Fruit fly (Drosophila melanogaster) whole organism, embryonic: ENCODE measurements around the gene obst-J.
A peak's percentile ranks its signal among the peaks of the same experiment; 100 is the strongest.

Experiments
- Ada2b ChIP-seq: fragments of 200-800 bp; sonication (Bioruptor generic); IDR thresholded peaks from 2 replicates; pipeline ENCODE4 v1.3.6; 2022; ENCODE audit warnings: missing biosample characterization, missing genetic modification characterization
- CG10366 ChIP-seq: fragments of 200-800 bp; sonication (Bioruptor generic); IDR thresholded peaks from 2 replicates; pipeline ENCODE4 v1.3.6; 2022; ENCODE audit warnings: missing biosample characterization, missing genetic modification characterization
- CG11093 ChIP-seq: fragments of 200-800 bp; sonication (Bioruptor generic); IDR thresholded peaks from 3 replicates; pipeline ENCODE4 v1.3.6; 2022; ENCODE audit warnings: missing biosample characterization, missing genetic modification characterization
- CG11247 ChIP-seq: fragments of 200-800 bp; sonication (Bioruptor generic); IDR thresholded peaks from 2 replicates; pipeline ENCODE4 v1.3.6; 2022; ENCODE audit warnings: missing biosample characterization, missing genetic modification characterization
- CG11504 ChIP-seq: fragments of 200-800 bp; sonication (Bioruptor generic); optimal IDR thresholded peaks from 3 replicates; lab custom pipeline; 2019; ENCODE audit warnings: missing biosample characterization, mild to moderate bottlenecking, missing genetic modification characterization, moderate library complexity
- CG13123 ChIP-seq: fragments of 200-800 bp; sonication (Bioruptor generic); optimal IDR thresholded peaks from 2 replicates; lab custom pipeline; 2016; ENCODE audit warnings: missing biosample characterization, missing genetic modification characterization
- CG15073 ChIP-seq: fragments of 200-800 bp; sonication (Bioruptor generic); optimal IDR thresholded peaks from 2 replicates; lab custom pipeline; 2016; ENCODE audit warnings: missing biosample characterization, missing genetic modification characterization
- CG15269 ChIP-seq: fragments of 200-800 bp; sonication (Bioruptor generic); optimal IDR thresholded peaks from 2 replicates; lab custom pipeline; 2018; ENCODE audit warnings: missing biosample characterization, mild to moderate bottlenecking, missing genetic modification characterization, moderate library complexity
- CG1529 ChIP-seq: fragments of 200-800 bp; sonication (Bioruptor generic); optimal IDR thresholded peaks from 3 replicates; lab custom pipeline; 2018; ENCODE audit warnings: missing biosample characterization, missing genetic modification characterization
- CG15696 ChIP-seq: fragments of 200-800 bp; sonication (Bioruptor generic); optimal IDR thresholded peaks from 2 replicates; lab custom pipeline; 2019; ENCODE audit warnings: missing biosample characterization, mild to moderate bottlenecking, missing genetic modification characterization, moderate library complexity
- CG1603 ChIP-seq: fragments of 200-800 bp; sonication (Bioruptor generic); optimal IDR thresholded peaks from 2 replicates; lab custom pipeline; 2019; ENCODE audit warnings: missing biosample characterization, mild to moderate bottlenecking, missing genetic modification characterization, moderate library complexity
- CG16813 ChIP-seq: fragments of 200-800 bp; sonication (Bioruptor generic); IDR thresholded peaks from 3 replicates; pipeline ENCODE4 v1.3.6; 2022; ENCODE audit warnings: missing biosample characterization, missing genetic modification characterization; ENCODE audit not compliant: partially characterized antibody
- CG17328 ChIP-seq: fragments of 200-800 bp; sonication (Bioruptor generic); IDR thresholded peaks from 2 replicates; pipeline ENCODE4 v1.3.6; 2022; ENCODE audit warnings: missing biosample characterization, missing genetic modification characterization
- CG18476 ChIP-seq: fragments of 200-800 bp; sonication (Bioruptor generic); optimal IDR thresholded peaks from 2 replicates; lab custom pipeline; 2016; ENCODE audit warnings: missing biosample characterization, mild to moderate bottlenecking, missing genetic modification characterization
- CG31224 ChIP-seq: fragments of 200-800 bp; sonication (Bioruptor generic); IDR thresholded peaks from 2 replicates; pipeline ENCODE4 v1.3.6; 2022; ENCODE audit warnings: missing biosample characterization, missing genetic modification characterization
- CG3163 ChIP-seq: fragments of 200-800 bp; sonication (Bioruptor generic); optimal IDR thresholded peaks from 3 replicates; lab custom pipeline; 2016; ENCODE audit warnings: missing biosample characterization, missing genetic modification characterization
- CG4360 ChIP-seq: fragments of 200-800 bp; sonication (Bioruptor generic); IDR thresholded peaks from 2 replicates; pipeline ENCODE4 v1.3.6; 2022; ENCODE audit warnings: missing biosample characterization, missing genetic modification characterization
- CG6175 ChIP-seq: fragments of 200-800 bp; sonication (Bioruptor generic); IDR thresholded peaks from 3 replicates; pipeline ENCODE4 v1.3.6; 2022; ENCODE audit warnings: missing biosample characterization, missing genetic modification characterization
- CG7372 ChIP-seq: fragments of 200-800 bp; sonication (Bioruptor generic); IDR thresholded peaks from 2 replicates; pipeline ENCODE4 v1.3.6; 2022; ENCODE audit warnings: missing biosample characterization, missing genetic modification characterization
- CG8924 ChIP-seq: fragments of 200-800 bp; optimal IDR thresholded peaks from 3 replicates; lab custom pipeline; 2019; ENCODE audit warnings: missing biosample characterization, mild to moderate bottlenecking, missing genetic modification characterization, moderate library complexity
- CG9817 ChIP-seq: fragments of 200-800 bp; sonication (Bioruptor generic); optimal IDR thresholded peaks from 2 replicates; lab custom pipeline; 2018; ENCODE audit warnings: missing biosample characterization, mild to moderate bottlenecking, missing genetic modification characterization, moderate library complexity
- CG9932 ChIP-seq: fragments of 200-800 bp; sonication (Bioruptor generic); IDR thresholded peaks from 2 replicates; pipeline ENCODE4 v1.3.6; 2022; ENCODE audit warnings: missing biosample characterization, missing genetic modification characterization
- Chrac-16 ChIP-seq: fragments of 200-800 bp; sonication (Bioruptor generic); optimal IDR thresholded peaks from 3 replicates; lab custom pipeline; 2016; ENCODE audit warnings: missing biosample characterization, missing genetic modification characterization
- Dip2 ChIP-seq: fragments of 200-800 bp; sonication (Bioruptor generic); IDR thresholded peaks from 2 replicates; pipeline ENCODE4 v1.3.6; 2022; ENCODE audit warnings: missing biosample characterization, missing genetic modification characterization
- Doc2 ChIP-seq: fragments of 200-800 bp; sonication (Bioruptor generic); IDR thresholded peaks from 2 replicates; pipeline ENCODE4 v1.3.6; 2022; ENCODE audit warnings: missing biosample characterization, missing genetic modification characterization
- H15 ChIP-seq: fragments of 200-800 bp; sonication (Bioruptor generic); IDR thresholded peaks from 3 replicates; pipeline ENCODE4 v1.3.6; 2022; ENCODE audit warnings: missing biosample characterization, missing genetic modification characterization
- HmgD ChIP-seq: fragments of 200-800 bp; sonication (Bioruptor generic); optimal IDR thresholded peaks from 3 replicates; lab custom pipeline; 2016; ENCODE audit warnings: missing biosample characterization, missing genetic modification characterization
- Hmr ChIP-seq: fragments of 200-800 bp; sonication (Bioruptor generic); optimal IDR thresholded peaks from 3 replicates; lab custom pipeline; 2017; ENCODE audit warnings: mild to moderate bottlenecking, missing biosample characterization, missing genetic modification reagents, missing genetic modification characterization
- Hr3 ChIP-seq: fragments of 200-800 bp; sonication (Bioruptor generic); optimal IDR thresholded peaks from 3 replicates; lab custom pipeline; 2016; ENCODE audit warnings: missing biosample characterization, missing genetic modification characterization
- Lim3 ChIP-seq: fragments of 200-800 bp; sonication (Bioruptor generic); IDR thresholded peaks from 2 replicates; pipeline ENCODE4 v1.3.6; 2022; ENCODE audit warnings: missing biosample characterization, missing genetic modification characterization
- Lpt ChIP-seq: fragments of >200 bp; optimal IDR thresholded peaks from 2 replicates; lab custom pipeline; 2018; ENCODE audit warnings: missing biosample characterization, missing genetic modification characterization
- Myb ChIP-seq: fragments of 200-800 bp; sonication (Bioruptor generic); optimal IDR thresholded peaks from 2 replicates; lab custom pipeline; 2016; ENCODE audit warnings: missing biosample characterization, missing genetic modification characterization
- NK7.1 ChIP-seq: fragments of 200-800 bp; sonication (Bioruptor generic); optimal IDR thresholded peaks from 3 replicates; lab custom pipeline; 2016; ENCODE audit warnings: missing biosample characterization, missing genetic modification characterization
- PHDP ChIP-seq: fragments of 200-800 bp; sonication (Bioruptor generic); optimal IDR thresholded peaks from 3 replicates; lab custom pipeline; 2018; ENCODE audit warnings: missing biosample characterization, mild to moderate bottlenecking, missing genetic modification characterization, moderate library complexity
- Trl ChIP-seq, 3 experiments: fragments of >200 bp in 2 of 3; fragments of 200-800 bp in 1 of 3; sonication (Bioruptor generic) in 1 of 3; optimal IDR thresholded peaks; 2 replicates in 1 of 3; 3 replicates in 2 of 3; lab custom pipeline; 2016 to 2017; ENCODE audit warnings: missing biosample characterization in 1 of 3, missing genetic modification characterization in 1 of 3
- ash1 ChIP-seq: fragments of 200-800 bp; sonication (Bioruptor generic); optimal IDR thresholded peaks from 2 replicates; lab custom pipeline; 2018; ENCODE audit warnings: missing biosample characterization, mild to moderate bottlenecking, missing genetic modification characterization
- bowl ChIP-seq: fragments of 200-800 bp; sonication (Bioruptor generic); IDR thresholded peaks from 2 replicates; pipeline ENCODE4 v1.3.6; 2022; ENCODE audit warnings: missing biosample characterization, missing genetic modification characterization
- cad ChIP-seq: fragments of >200 bp; optimal IDR thresholded peaks from 2 replicates; lab custom pipeline; 2017; ENCODE audit warnings: missing biosample characterization, missing genetic modification characterization
- chm ChIP-seq: fragments of 200-800 bp; sonication (Bioruptor generic); IDR thresholded peaks from 2 replicates; pipeline ENCODE4 v1.3.6; 2022; ENCODE audit warnings: missing biosample characterization, missing genetic modification characterization
- crp ChIP-seq, 2 experiments: fragments of 200-800 bp; sonication (Bioruptor generic); optimal IDR thresholded peaks; 2 replicates in 1 of 2; 3 replicates in 1 of 2; lab custom pipeline; 2017; ENCODE audit warnings: missing biosample characterization in 2 of 2, missing genetic modification characterization in 2 of 2, mild to moderate bottlenecking in 1 of 2, moderate library complexity in 1 of 2
- gce ChIP-seq: fragments of 200-800 bp; sonication (Bioruptor generic); IDR thresholded peaks from 3 replicates; pipeline ENCODE4 v1.3.6; 2022; ENCODE audit warnings: missing biosample characterization, missing genetic modification characterization
- nmo ChIP-seq: fragments of 200-800 bp; sonication (Bioruptor generic); optimal IDR thresholded peaks from 2 replicates; lab custom pipeline; 2018; ENCODE audit warnings: missing biosample characterization, mild to moderate bottlenecking, missing genetic modification characterization, moderate library complexity
- pan ChIP-seq, 4 experiments: fragments of >200 bp in 3 of 4; fragments of 200-800 bp in 1 of 4; sonication (Bioruptor generic) in 1 of 4; optimal IDR thresholded peaks in 3 of 4; IDR thresholded peaks in 1 of 4; 2 replicates each; pipeline versions ENCODE4 v1.3.6 to Lab custom; 2017 to 2022; ENCODE audit warnings: missing biosample characterization in 2 of 4, missing genetic modification characterization in 2 of 4, mixed read lengths in 1 of 4
- pho ChIP-seq: fragments of 200-800 bp; sonication (Bioruptor generic); optimal IDR thresholded peaks from 2 replicates; lab custom pipeline; 2016; ENCODE audit warnings: missing biosample characterization, missing genetic modification characterization
- salm ChIP-seq: fragments of 200-800 bp; sonication (Bioruptor generic); optimal IDR thresholded peaks from 2 replicates; lab custom pipeline; 2018; ENCODE audit warnings: missing biosample characterization, mild to moderate bottlenecking, missing genetic modification characterization
- schlank ChIP-seq: fragments of 200-800 bp; sonication (Bioruptor generic); optimal IDR thresholded peaks from 2 replicates; lab custom pipeline; 2018; ENCODE audit warnings: missing biosample characterization, mild to moderate bottlenecking, missing genetic modification characterization
- sima ChIP-seq: fragments of 200-800 bp; sonication (Bioruptor generic); optimal IDR thresholded peaks from 2 replicates; lab custom pipeline; 2016; ENCODE audit warnings: missing biosample characterization, missing genetic modification characterization
- sqz ChIP-seq: fragments of 200-800 bp; sonication (Bioruptor generic); optimal IDR thresholded peaks from 3 replicates; lab custom pipeline; 2018; ENCODE audit warnings: missing biosample characterization, mild to moderate bottlenecking, missing genetic modification characterization
- tap ChIP-seq: fragments of 200-800 bp; optimal IDR thresholded peaks from 3 replicates; lab custom pipeline; 2019; ENCODE audit warnings: missing biosample characterization, mild to moderate bottlenecking, missing genetic modification characterization, moderate library complexity
- ttk ChIP-seq: fragments of 200-800 bp; sonication (Bioruptor generic); IDR thresholded peaks from 2 replicates; pipeline ENCODE4 v2.1.2; 2022; ENCODE audit warnings: missing biosample characterization, missing genetic modification characterization
- tup ChIP-seq: fragments of 200-800 bp; sonication (Bioruptor generic); optimal IDR thresholded peaks from 2 replicates; lab custom pipeline; 2016; ENCODE audit warnings: missing biosample characterization, mild to moderate bottlenecking, missing genetic modification characterization, moderate library complexity
- zen ChIP-seq: fragments of 200-800 bp; sonication (Bioruptor generic); optimal IDR thresholded peaks from 3 replicates; lab custom pipeline; 2018; ENCODE audit warnings: missing biosample characterization, mild to moderate bottlenecking, missing genetic modification characterization, moderate library complexity

obst-J gene

dm6 chr3L:20097312-20097711, 34.2 kb downstream of the obst-J start (continued):
- TF ChIP-seq CG7372: no peak
- TF ChIP-seq Chrac-16 (GFP tag; lab: Kevin White, UChicago): no peak
- TF ChIP-seq crp (GFP tag; optimal IDR thresholded peaks at IDR 0.05; lab: Kevin White, UChicago): no peak
- no peak for TF ChIP-seq Ada2b (GFP tag; lab: Robert Waterston, UW)
- no peak for TF ChIP-seq tap (tag; lab: Kevin White, UChicago)
- peak; percentile 27 for TF ChIP-seq Myb
- no peak for TF ChIP-seq Trl (optimal IDR thresholded peaks at IDR 0.05; lab: Kevin White, UChicago)
- TF ChIP-seq Trl (GFP tag; optimal IDR thresholded peaks at IDR 0.05; lab: Kevin White, UChicago): no peak
- peak; percentile 75 for TF ChIP-seq zen (tag; lab: Kevin White, UChicago)
- no peak for TF ChIP-seq NK7.1 (GFP tag; lab: Kevin White, UChicago)
- TF ChIP-seq CG9932 (GFP tag; lab: Robert Waterston, UW): peak; percentile 48
- no peak for TF ChIP-seq schlank
- TF ChIP-seq gce (GFP tag; lab: Robert Waterston, UW): no peak
- peak; percentile 63 for TF ChIP-seq HmgD (GFP tag; lab: Kevin White, UChicago)
- no peak for TF ChIP-seq PHDP (tag; lab: Kevin White, UChicago)
- no peak for TF ChIP-seq bowl (GFP tag; lab: Robert Waterston, UW)
- peak; percentile 36 for TF ChIP-seq pho (GFP tag; lab: Kevin White, UChicago)
- TF ChIP-seq CG10366: no peak
- TF ChIP-seq Lpt (GFP tag; lab: Kevin White, UChicago): no peak
- no peak for TF ChIP-seq Doc2
- TF ChIP-seq CG6175 (GFP tag; lab: Robert Waterston, UW): no peak
- TF ChIP-seq CG8924 (tag; lab: Kevin White, UChicago): no peak
- no peak for TF ChIP-seq nmo
- TF ChIP-seq CG17328: no peak
- peak; percentile 95 for TF ChIP-seq Dip2 (GFP tag; lab: Robert Waterston, UW)
- TF ChIP-seq CG31224 (GFP tag; lab: Robert Waterston, UW): no peak
- peak; percentile 24 for TF ChIP-seq Hmr (GFP tag; lab: Kevin White, UChicago)
- no peak for TF ChIP-seq ash1 (GFP tag; lab: Kevin White, UChicago)
- no peak for TF ChIP-seq CG18476
- TF ChIP-seq sqz (GFP tag; lab: Kevin White, UChicago): no peak
- no peak for TF ChIP-seq CG11247 (GFP tag; lab: Robert Waterston, UW)
- no peak for TF ChIP-seq CG13123 (GFP tag; lab: Kevin White, UChicago)
- no peak for TF ChIP-seq pan (optimal IDR thresholded peaks at IDR 0.05; lab: Kevin White, UChicago)
- TF ChIP-seq pan (GFP tag; optimal IDR thresholded peaks at IDR 0.05 in 1 of 2, IDR thresholded peaks at IDR 0.05 in 1 of 2): no peak
- TF ChIP-seq CG15269 (tag; lab: Kevin White, UChicago): no peak
- no peak for TF ChIP-seq Lim3
- TF ChIP-seq H15 (GFP tag; lab: Robert Waterston, UW): no peak
- no peak for TF ChIP-seq cad (GFP tag; lab: Kevin White, UChicago)
- no peak for TF ChIP-seq chm (GFP tag; lab: Robert Waterston, UW)
- TF ChIP-seq Hr3: no peak
- no peak for TF ChIP-seq sima (GFP tag; lab: Kevin White, UChicago)
- TF ChIP-seq CG3163 (GFP tag; lab: Kevin White, UChicago): no peak
- no peak for TF ChIP-seq CG11093 (GFP tag; lab: Robert Waterston, UW)
- no peak for TF ChIP-seq CG4360 (GFP tag; lab: Robert Waterston, UW)
- no peak for TF ChIP-seq CG15073 (GFP tag; lab: Kevin White, UChicago)
- peak; percentile 60; the same call in 2 of the 3 replicates for TF ChIP-seq CG16813 (GFP tag; lab: Robert Waterston, UW)
- TF ChIP-seq CG11504: no peak
- no peak for TF ChIP-seq CG1529 (GFP tag; lab: Kevin White, UChicago)
- no peak for TF ChIP-seq CG15696
- TF ChIP-seq CG1603 (tag; lab: Kevin White, UChicago): peak; percentile 43
- TF ChIP-seq salm (tag; lab: Kevin White, UChicago): no peak
- no peak for TF ChIP-seq ttk (GFP tag; lab: Robert Waterston, UW)
- TF ChIP-seq CG9817 (tag; lab: Kevin White, UChicago): peak; percentile 36
- TF ChIP-seq tup (GFP tag; lab: Kevin White, UChicago): no peak
